Fruit fly (Drosophila melanogaster): ENCODE data around the gene daed.

Gene daed

dm6 chr2L:2198613-2199432, 17.3 kb downstream of the daed start (continued):
- no peak for TF ChIP-seq lov (optimal IDR thresholded peaks at IDR 0.05)
- no peak for TF ChIP-seq lov (GFP tag; IDR thresholded peaks at IDR 0.05)
- TF ChIP-seq Sry-δ (GFP tag; optimal IDR thresholded peaks at IDR 0.05) = peak; percentile 37
- TF ChIP-seq Dip2 (GFP tag; IDR thresholded peaks at IDR 0.05) = no peak
- TF ChIP-seq zen2 (GFP tag; IDR thresholded peaks at IDR 0.05; ENCODE audit: partially characterized antibody) = no peak
- no peak for TF ChIP-seq CG11560 (tag; IDR thresholded peaks at IDR 0.05)
- no peak for TF ChIP-seq CG9932 (GFP tag; IDR thresholded peaks at IDR 0.05)
- peak; percentile 18 for TF ChIP-seq CG7271 (tag; optimal IDR thresholded peaks at IDR 0.05)
- TF ChIP-seq kah (GFP tag; optimal IDR thresholded peaks at IDR 0.05) = peak; percentile 82
- TF ChIP-seq NFAT (GFP tag; IDR thresholded peaks at IDR 0.05) = no peak
- TF ChIP-seq disco-r (GFP tag; optimal IDR thresholded peaks at IDR 0.05) = peak; percentile 59
- no peak for TF ChIP-seq CG14014 (GFP tag; IDR thresholded peaks at IDR 0.05)
- TF ChIP-seq MTF-1 (GFP tag; optimal IDR thresholded peaks at IDR 0.05; ENCODE audit: borderline replicate concordance) = peak; percentile 60
- peak; percentile 43 for TF ChIP-seq odd (GFP tag; optimal IDR thresholded peaks at IDR 0.05)
- no peak for TF ChIP-seq Atf6 (GFP tag; IDR thresholded peaks at IDR 0.05)
- peak; percentile 54 for TF ChIP-seq CG4328 (GFP tag; optimal IDR thresholded peaks at IDR 0.05)
- peak; percentile 45 for TF ChIP-seq CG8290 (GFP tag; optimal IDR thresholded peaks at IDR 0.05)
- TF ChIP-seq CG8290 (tag; optimal IDR thresholded peaks at IDR 0.05) = peak; percentile 4 to 88
- TF ChIP-seq psq (GFP tag; optimal IDR thresholded peaks at IDR 0.05) = peak; percentile 66
- peak; percentile 77 for TF ChIP-seq CG17802 (tag; optimal IDR thresholded peaks at IDR 0.05)
- TF ChIP-seq CG6854 (GFP tag; optimal IDR thresholded peaks at IDR 0.05) = peak; percentile 83
- TF ChIP-seq CHES-1-like (GFP tag; optimal IDR thresholded peaks at IDR 0.05) = peak; percentile 80
- peak; percentile 84 for TF ChIP-seq Six4 (GFP tag; optimal IDR thresholded peaks at IDR 0.05)
- TF ChIP-seq CG15479 (GFP tag; optimal IDR thresholded peaks at IDR 0.05) = no peak
- TF ChIP-seq Side (GFP tag; optimal IDR thresholded peaks at IDR 0.05) = peak; percentile 90
- TF ChIP-seq cwo (GFP tag; optimal IDR thresholded peaks at IDR 0.05) = peak; percentile 90
- no peak for TF ChIP-seq tgo (GFP tag; IDR thresholded peaks at IDR 0.05)
- no peak for TF ChIP-seq CG14965 (GFP tag; optimal IDR thresholded peaks at IDR 0.05; ENCODE audit: borderline replicate concordance)
- TF ChIP-seq gsb (GFP tag; IDR thresholded peaks at IDR 0.05) = no peak
- TF ChIP-seq exex (tag; optimal IDR thresholded peaks at IDR 0.05) = peak; percentile 36
- TF ChIP-seq Usf (GFP tag; optimal IDR thresholded peaks at IDR 0.05) = peak; percentile 74
- TF ChIP-seq Dek (tag; optimal IDR thresholded peaks at IDR 0.05) = peak; percentile 71
- no peak for TF ChIP-seq H15 (GFP tag; IDR thresholded peaks at IDR 0.05)
- peak; percentile 87 for TF ChIP-seq Asciz (GFP tag; optimal IDR thresholded peaks at IDR 0.05)
- TF ChIP-seq btn (GFP tag; optimal IDR thresholded peaks at IDR 0.05) = peak; percentile 83
- TF ChIP-seq MESR4 (GFP tag; optimal IDR thresholded peaks at IDR 0.05) = peak; percentile 9
- no peak for TF ChIP-seq CG32532 (GFP tag; IDR thresholded peaks at IDR 0.05)
- no peak for TF ChIP-seq bbx (GFP tag; IDR thresholded peaks at IDR 0.05; ENCODE audit: partially characterized antibody)
- TF ChIP-seq Lhr (GFP tag; optimal IDR thresholded peaks at IDR 0.05) = peak; percentile 62
- peak; percentile 57 for TF ChIP-seq zen (tag; optimal IDR thresholded peaks at IDR 0.05)
- TF ChIP-seq lmd (GFP tag; IDR thresholded peaks at IDR 0.05) = no peak
- TF ChIP-seq CG11093 (GFP tag; IDR thresholded peaks at IDR 0.05) = peak; percentile 84
- TF ChIP-seq cg (GFP tag; optimal IDR thresholded peaks at IDR 0.05) = peak; percentile 57
- no peak for TF ChIP-seq CG17361 (GFP tag; IDR thresholded peaks at IDR 0.05)
- TF ChIP-seq da (GFP tag; optimal IDR thresholded peaks at IDR 0.05) = peak; percentile 63
- TF ChIP-seq CG14710 (tag; optimal IDR thresholded peaks at IDR 0.05) = peak; percentile 82
- TF ChIP-seq CG18262 (tag; optimal IDR thresholded peaks at IDR 0.05) = peak; percentile 89
- no peak for TF ChIP-seq Poxn (GFP tag; IDR thresholded peaks at IDR 0.05)
- peak; percentile 100 for TF ChIP-seq ftz-f1 (GFP tag; optimal IDR thresholded peaks at IDR 0.05)
- peak; percentile 84 for TF ChIP-seq dmrt11E (tag; optimal IDR thresholded peaks at IDR 0.05)
